Worm (Caenorhabditis elegans) whole organism, L4 larva: ENCODE data around the gene srx-46.
A peak's percentile ranks its signal among the peaks of the same experiment; 100 is the strongest.

Experiments used
- F37D6.2 ChIP-seq: sonication (generic microtip); optimal IDR thresholded peaks from 2 replicates; lab custom pipeline; 2016; ENCODE audit warnings: mild to moderate bottlenecking, missing genetic modification characterization, missing compliant biosample characterization
- T20F7.1 ChIP-seq: fragments of 200-800 bp; sonication (Bioruptor generic); optimal IDR thresholded peaks from 2 replicates; lab custom pipeline; 2018; ENCODE audit warnings: mild to moderate bottlenecking, missing genetic modification characterization, missing compliant biosample characterization
- T26A8.4 ChIP-seq: fragments of 200-800 bp; sonication (Bioruptor generic); IDR thresholded peaks from 2 replicates; pipeline ENCODE4 v1.3.6; 2022; ENCODE audit warnings: missing genetic modification characterization, missing compliant biosample characterization
- Y105C5A.15 ChIP-seq: fragments of 200-800 bp; sonication (Bioruptor generic); IDR thresholded peaks from 2 replicates; pipeline ENCODE4 v1.3.6; 2022; ENCODE audit warnings: missing genetic modification characterization, missing compliant biosample characterization
- Y5F2A.4 ChIP-seq: fragments of 200-800 bp; sonication (Bioruptor generic); optimal IDR thresholded peaks from 2 replicates; lab custom pipeline; 2018; ENCODE audit warnings: mild to moderate bottlenecking, missing genetic modification characterization, missing compliant biosample characterization
- Y75B8A.6 ChIP-seq: fragments of 200-800 bp; sonication (Bioruptor generic); IDR thresholded peaks from 2 replicates; pipeline ENCODE4 v1.3.6; 2022; ENCODE audit warnings: missing genetic modification reagents, missing genetic modification characterization, missing compliant biosample characterization
- arid-1 ChIP-seq: fragments of 200-800 bp; sonication (Bioruptor generic); conservative IDR thresholded peaks from 2 replicates; pipeline ENCODE4 v1.3.6; 2022; ENCODE audit warnings: missing genetic modification reagents, missing genetic modification characterization, missing compliant biosample characterization
- ces-1 ChIP-seq: fragments of 150-350 bp; sonication (generic microtip); optimal IDR thresholded peaks from 4 replicates; lab custom pipeline; 2014; ENCODE audit warnings: missing biosample characterization, missing genetic modification reagents, missing genetic modification characterization
- daf-16 ChIP-seq, 3 experiments: sonication (generic microtip); optimal IDR thresholded peaks; 2 replicates each; lab custom pipeline; 2016 to 2017; ENCODE audit warnings: missing genetic modification characterization in 3 of 3, missing genetic modification reagents in 3 of 3, mild to moderate bottlenecking in 2 of 3, missing compliant biosample characterization in 2 of 3, missing biosample characterization in 1 of 3, moderate library complexity in 1 of 3
- daf-19 ChIP-seq: fragments of 200-800 bp; sonication (Bioruptor generic); conservative IDR thresholded peaks from 2 replicates; pipeline ENCODE4 v1.3.6; 2022; ENCODE audit warnings: missing genetic modification characterization, missing compliant biosample characterization
- dmd-6 ChIP-seq: fragments of 200-800 bp; sonication (Bioruptor generic); IDR thresholded peaks from 2 replicates; pipeline ENCODE4 v1.3.6; 2022; ENCODE audit warnings: missing genetic modification reagents, missing genetic modification characterization, missing compliant biosample characterization
- dve-1 ChIP-seq: sonication (generic microtip); optimal IDR thresholded peaks from 2 replicates; lab custom pipeline; 2017; ENCODE audit warnings: antibody characterized with exemption, mild to moderate bottlenecking, missing genetic modification characterization, missing compliant biosample characterization; ENCODE audit not compliant: insufficient read depth
- hlh-30 ChIP-seq: sonication (generic microtip); optimal IDR thresholded peaks from 2 replicates; lab custom pipeline; 2017; ENCODE audit warnings: antibody characterized with exemption, mild to moderate bottlenecking, missing genetic modification characterization, missing compliant biosample characterization; ENCODE audit not compliant: insufficient read depth
- hmg-1.1 ChIP-seq: fragments of 200-800 bp; sonication (Bioruptor generic); IDR thresholded peaks from 2 replicates; pipeline ENCODE4 v1.3.6; 2022; ENCODE audit warnings: missing genetic modification reagents, missing genetic modification characterization, missing compliant biosample characterization
- jun-1 ChIP-seq: fragments of 150-350 bp; optimal IDR thresholded peaks from 2 replicates; lab custom pipeline; 2014; ENCODE audit warnings: missing biosample characterization, missing genetic modification reagents, missing genetic modification characterization
- lin-1 ChIP-seq: fragments of 200-800 bp; sonication (Bioruptor generic); IDR thresholded peaks from 2 replicates; pipeline ENCODE4 v1.3.6; 2022; ENCODE audit warnings: missing genetic modification reagents, missing genetic modification characterization, missing compliant biosample characterization
- lin-13 ChIP-seq: fragments of 150-350 bp; optimal IDR thresholded peaks from 2 replicates; lab custom pipeline; 2014; ENCODE audit warnings: missing biosample characterization, missing genetic modification reagents, missing genetic modification characterization
- lin-15B ChIP-seq: fragments of 150-350 bp; sonication (generic microtip); optimal IDR thresholded peaks from 3 replicates; lab custom pipeline; 2014; ENCODE audit warnings: missing biosample characterization, missing genetic modification characterization
- lin-29 ChIP-seq: fragments of 200-800 bp; sonication (Bioruptor generic); IDR thresholded peaks from 2 replicates; pipeline ENCODE4 v1.3.6; 2022; ENCODE audit warnings: missing genetic modification reagents, missing genetic modification characterization, missing compliant biosample characterization
- madf-9 ChIP-seq: fragments of 200-800 bp; sonication (Bioruptor generic); conservative IDR thresholded peaks from 2 replicates; pipeline ENCODE4 v1.3.6; 2022; ENCODE audit warnings: missing genetic modification reagents, missing genetic modification characterization, missing compliant biosample characterization
- mdl-1 ChIP-seq, 2 experiments: fragments of 150-350 bp in 1 of 2; sonication (generic microtip) in 1 of 2; optimal IDR thresholded peaks; 2 replicates each; lab custom pipeline; 2014 to 2017; ENCODE audit warnings: missing biosample characterization in 2 of 2, missing genetic modification characterization in 2 of 2
- mep-1 ChIP-seq: fragments of 150-350 bp; sonication (generic microtip); optimal IDR thresholded peaks from 3 replicates; lab custom pipeline; 2014; ENCODE audit warnings: missing biosample characterization, missing genetic modification characterization
- mxl-2 ChIP-seq: fragments of 200-800 bp; sonication (Bioruptor generic); conservative IDR thresholded peaks from 2 replicates; pipeline ENCODE4 v1.3.6; 2022; ENCODE audit warnings: missing genetic modification reagents, missing genetic modification characterization, missing compliant biosample characterization
- mxl-3 ChIP-seq: fragments of 200-800 bp; sonication (Bioruptor generic); optimal IDR thresholded peaks from 2 replicates; lab custom pipeline; 2018; ENCODE audit warnings: mild to moderate bottlenecking, missing genetic modification characterization, missing compliant biosample characterization
- nhr-11 ChIP-seq: fragments of 150-350 bp; optimal IDR thresholded peaks from 2 replicates; lab custom pipeline; 2014; ENCODE audit warnings: missing biosample characterization, missing genetic modification characterization
- nhr-28 ChIP-seq: fragments of 150-350 bp; optimal IDR thresholded peaks from 2 replicates; lab custom pipeline; 2014; ENCODE audit warnings: missing biosample characterization, missing genetic modification characterization
- nhr-41 ChIP-seq: fragments of 200-800 bp; sonication (Bioruptor generic); IDR thresholded peaks from 2 replicates; pipeline ENCODE4 v1.3.6; 2022; ENCODE audit warnings: missing genetic modification reagents, missing genetic modification characterization, missing compliant biosample characterization
- nhr-42 ChIP-seq: fragments of 200-800 bp; sonication (Bioruptor generic); IDR thresholded peaks from 2 replicates; pipeline ENCODE4 v1.3.6; 2022; ENCODE audit warnings: missing genetic modification characterization, missing compliant biosample characterization
- nhr-48 ChIP-seq: sonication (generic microtip); optimal IDR thresholded peaks from 2 replicates; lab custom pipeline; 2016; ENCODE audit warnings: mild to moderate bottlenecking, missing genetic modification characterization, missing compliant biosample characterization
- nhr-76 ChIP-seq: fragments of 150-350 bp; optimal IDR thresholded peaks from 2 replicates; lab custom pipeline; 2014; ENCODE audit warnings: missing biosample characterization, missing genetic modification characterization
- pqm-1 ChIP-seq: sonication (generic microtip); optimal IDR thresholded peaks from 2 replicates; lab custom pipeline; 2017; ENCODE audit warnings: missing biosample characterization, missing genetic modification characterization
- saeg-2 ChIP-seq: fragments of 200-800 bp; sonication (Bioruptor generic); IDR thresholded peaks from 2 replicates; pipeline ENCODE4 v1.3.6; 2022; ENCODE audit warnings: missing genetic modification reagents, missing genetic modification characterization, missing compliant biosample characterization
- skn-1 ChIP-seq: fragments of 150-350 bp; optimal IDR thresholded peaks from 2 replicates; lab custom pipeline; 2014; ENCODE audit warnings: missing biosample characterization, missing genetic modification characterization
- snpc-1.2 ChIP-seq: fragments of 200-800 bp; sonication (Bioruptor generic); IDR thresholded peaks from 2 replicates; pipeline ENCODE4 v1.3.6; 2022; ENCODE audit warnings: missing genetic modification reagents, missing genetic modification characterization, missing compliant biosample characterization
- spr-3 ChIP-seq: fragments of 200-800 bp; sonication (Bioruptor generic); optimal IDR thresholded peaks from 2 replicates; lab custom pipeline; 2018; ENCODE audit warnings: mild to moderate bottlenecking, missing genetic modification characterization, missing compliant biosample characterization
- unc-130 ChIP-seq: sonication (generic microtip); optimal IDR thresholded peaks from 2 replicates; lab custom pipeline; 2016; ENCODE audit warnings: missing genetic modification reagents, missing genetic modification characterization, missing compliant biosample characterization
- unc-62 ChIP-seq, 3 experiments: fragments of 150-350 bp in 1 of 3; sonication (generic microtip); optimal IDR thresholded peaks in 2 of 3; peaks in 1 of 3; 1 replicate in 1 of 3; 2 replicates in 2 of 3; lab custom pipeline; 2014 to 2017; ENCODE audit warnings: missing biosample characterization in 3 of 3, missing genetic modification characterization in 3 of 3, missing genetic modification reagents in 3 of 3, missing genotype in 1 of 3
- zag-1 ChIP-seq: fragments of 150-350 bp; optimal IDR thresholded peaks from 2 replicates; lab custom pipeline; 2014; ENCODE audit warnings: missing biosample characterization, missing genetic modification characterization
- zip-2 ChIP-seq: fragments of 150-350 bp; optimal IDR thresholded peaks from 2 replicates; lab custom pipeline; 2014; ENCODE audit warnings: missing biosample characterization, missing genetic modification characterization

Gene srx-46

ce11 chrV:9356345-9356744 is 3.3 kb downstream of the srx-46 start, which contains the start of gene ttr-49 (continued):
- TF ChIP-seq mep-1 (no peak), mxl-2 (GFP tag; lab: Robert Waterston, UW) (no peak), unc-62 (GFP tag; optimal IDR thresholded peaks at IDR 0.05 in 1 of 2; lab: Kevin White, UChicago) (no peak), unc-62 (tag; optimal IDR thresholded peaks at IDR 0.05; lab: Kevin White, UChicago) (no peak), zip-2 (no peak)

ce11 chrV:9359674-9360073 is 6.6 kb downstream of the srx-46 start, which contains the start of gene gpa-3:
Gene gpa-3 (minus strand): TSS chrV:9359774.
- no peak for TF ChIP-seq daf-16 (GFP tag; optimal IDR thresholded peaks at IDR 0.05; lab: Kevin White, UChicago)
- no peak for TF ChIP-seq daf-16 (tag; optimal IDR thresholded peaks at IDR 0.05; lab: Kevin White, UChicago)
- peak in 1 of 2 experiments; percentile 68 for TF ChIP-seq unc-62 (GFP tag; optimal IDR thresholded peaks at IDR 0.05 in 1 of 2; lab: Kevin White, UChicago)
- no peak for TF ChIP-seq unc-62 (tag; optimal IDR thresholded peaks at IDR 0.05; lab: Kevin White, UChicago)
- TF ChIP-seq snpc-1.2 (GFP tag; lab: Robert Waterston, UW): no peak
- no peak for TF ChIP-seq Y5F2A.4 (GFP tag; lab: Kevin White, UChicago)

- TF ChIP-seq lin-1 (GFP tag; lab: Robert Waterston, UW): no peak
- TF ChIP-seq arid-1 (GFP tag; lab: Robert Waterston, UW): no peak
- peak; percentile 51 for TF ChIP-seq pqm-1 (tag; lab: Kevin White, UChicago)
- TF ChIP-seq nhr-28 (tag; lab: Kevin White, UChicago): peak; percentile 10
- no peak for TF ChIP-seq mep-1
- TF ChIP-seq T26A8.4 (GFP tag; lab: Robert Waterston, UW): no peak
- no peak for TF ChIP-seq unc-62 (GFP tag; optimal IDR thresholded peaks at IDR 0.05 in 1 of 2; lab: Kevin White, UChicago)
- no peak for TF ChIP-seq unc-62 (tag; optimal IDR thresholded peaks at IDR 0.05; lab: Kevin White, UChicago)
- TF ChIP-seq dmd-6 (GFP tag; lab: Robert Waterston, UW): peak; percentile 12; the same call in 1 of the 2 replicates
- no peak for TF ChIP-seq F37D6.2 (tag; lab: Kevin White, UChicago)
- TF ChIP-seq daf-19 (GFP tag; lab: Robert Waterston, UW): no peak
- TF ChIP-seq Y75B8A.6 (GFP tag; lab: Robert Waterston, UW): no peak
- no peak for TF ChIP-seq nhr-42 (GFP tag; lab: Robert Waterston, UW)
Measured at ce11 chrV:9370986-9371385, 17.9 kb downstream of the srx-46 start, which contains the start of gene E02C12.6. Gene E02C12.6 (minus strand): TSS chrV:9371086.

ce11 chrV:9373473-9373872 is 20.4 kb downstream of the srx-46 start, which contains the start of gene E02C12.8:
Gene E02C12.8 (minus strand): TSS chrV:9373613.
- TF ChIP-seq nhr-28 (tag; lab: Kevin White, UChicago) (peak; percentile 72), daf-16 (GFP tag; optimal IDR thresholded peaks at IDR 0.05; lab: Kevin White, UChicago) (no peak), daf-16 (tag; optimal IDR thresholded peaks at IDR 0.05; lab: Kevin White, UChicago) (peak; percentile 54), pqm-1 (tag; lab: Kevin White, UChicago) (peak; percentile 93), lin-1 (GFP tag; lab: Robert Waterston, UW) (0 out of 2 replicates have a peak, but pooled peaks have one; percentile 14), zip-2 (peak; percentile 58), ces-1 (GFP tag; lab: Kevin White, UChicago) (no peak), T20F7.1 (GFP tag; lab: Kevin White, UChicago) (peak; percentile 23), hmg-1.1 (GFP tag; lab: Robert Waterston, UW) (no peak), saeg-2 (GFP tag; lab: Robert Waterston, UW) (no peak), dmd-6 (GFP tag; lab: Robert Waterston, UW) (peak; percentile 80), nhr-76 (no peak), unc-62 (GFP tag; optimal IDR thresholded peaks at IDR 0.05 in 1 of 2; lab: Kevin White, UChicago) (peak in 1 of 2 experiments; percentile 9), unc-62 (tag; optimal IDR thresholded peaks at IDR 0.05; lab: Kevin White, UChicago) (no peak), hlh-30 (tag; lab: Kevin White, UChicago) (peak; percentile 2), dve-1 (tag; lab: Kevin White, UChicago) (peak; percentile 56), skn-1 (tag; lab: Kevin White, UChicago) (no peak), unc-130 (GFP tag; lab: Kevin White, UChicago) (no peak), Y5F2A.4 (GFP tag; lab: Kevin White, UChicago) (no peak), mxl-3 (GFP tag; lab: Kevin White, UChicago) (peak; percentile 17), nhr-41 (GFP tag; lab: Robert Waterston, UW) (no peak)

ce11 chrV:9375378-9375777 is 22.3 kb downstream of the srx-46 start, which contains the start of gene E02C12.9:
Gene E02C12.9 (minus strand): TSS chrV:9375478.
- TF ChIP-seq jun-1 (tag; lab: Kevin White, UChicago): no peak
- TF ChIP-seq lin-29: no peak
- no peak for TF ChIP-seq mep-1
- TF ChIP-seq skn-1 (tag; lab: Kevin White, UChicago): no peak
- no peak for TF ChIP-seq nhr-48 (tag; lab: Kevin White, UChicago)
- TF ChIP-seq snpc-1.2 (GFP tag; lab: Robert Waterston, UW): no peak
- TF ChIP-seq nhr-11 (tag; lab: Kevin White, UChicago): no peak
- TF ChIP-seq mdl-1 (tag; optimal IDR thresholded peaks at IDR 0.05; lab: Kevin White, UChicago): no peak
- TF ChIP-seq ces-1 (GFP tag; lab: Kevin White, UChicago): no peak
- TF ChIP-seq madf-9: no peak
- TF ChIP-seq lin-13 (GFP tag; lab: Kevin White, UChicago): no peak
- TF ChIP-seq T20F7.1 (GFP tag; lab: Kevin White, UChicago): no peak
- no peak for TF ChIP-seq zag-1 (tag; lab: Kevin White, UChicago)
- TF ChIP-seq lin-15B: no peak
- TF ChIP-seq Y105C5A.15: no peak
- no peak for TF ChIP-seq spr-3 (GFP tag; lab: Kevin White, UChicago)
